Worm (Caenorhabditis elegans) whole organism, mixed stage, embryonic: ENCODE measurements around the gene fbxc-53.

Source experiments
- elt-1 ChIP-seq: sonication (generic microtip); optimal IDR thresholded peaks from 2 replicates; lab custom pipeline; 2017; ENCODE audit warnings: missing genetic modification characterization, mild to moderate bottlenecking, missing compliant biosample characterization, antibody characterized with exemption, moderate library complexity, borderline replicate concordance; ENCODE audit not compliant: insufficient read depth
- elt-3 ChIP-seq: fragments of 150-350 bp; optimal IDR thresholded peaks from 2 replicates; lab custom pipeline; 2014; ENCODE audit warnings: missing biosample characterization, missing genetic modification characterization
- lin-13 ChIP-seq: fragments of 150-350 bp; optimal IDR thresholded peaks from 2 replicates; lab custom pipeline; 2014; ENCODE audit warnings: missing biosample characterization, missing genetic modification characterization
- lsy-2 ChIP-seq: fragments of 150-350 bp; optimal IDR thresholded peaks from 2 replicates; lab custom pipeline; 2014; ENCODE audit warnings: missing biosample characterization, missing genetic modification characterization
- nhr-237 ChIP-seq: fragments of 150-350 bp; optimal IDR thresholded peaks from 2 replicates; lab custom pipeline; 2014; ENCODE audit warnings: missing biosample characterization, missing genetic modification characterization
- nhr-28 ChIP-seq: fragments of 150-350 bp; optimal IDR thresholded peaks from 2 replicates; lab custom pipeline; 2014; ENCODE audit warnings: missing biosample characterization, missing genetic modification characterization
- pha-4 ChIP-seq: fragments of 150-350 bp; optimal IDR thresholded peaks from 2 replicates; lab custom pipeline; 2018; ENCODE audit warnings: missing biosample characterization, missing genetic modification reagents, missing genetic modification characterization
- sem-2 ChIP-seq: fragments of 200-800 bp; sonication (Bioruptor generic); optimal IDR thresholded peaks from 2 replicates; lab custom pipeline; 2018; ENCODE audit warnings: mild to moderate bottlenecking, missing genetic modification characterization, missing compliant biosample characterization
- snpc-4 ChIP-seq: fragments of 150-350 bp; optimal IDR thresholded peaks from 2 replicates; lab custom pipeline; 2014; ENCODE audit warnings: missing biosample characterization, missing genetic modification characterization
- unc-39 ChIP-seq: fragments of 150-350 bp; optimal IDR thresholded peaks from 2 replicates; lab custom pipeline; 2014; ENCODE audit warnings: missing biosample characterization, missing genetic modification characterization
- unc-62 ChIP-seq: fragments of 150-350 bp; optimal IDR thresholded peaks from 2 replicates; lab custom pipeline; 2014; ENCODE audit warnings: missing biosample characterization, missing genetic modification reagents, missing genetic modification characterization
- zip-8 ChIP-seq: fragments of 150-350 bp; optimal IDR thresholded peaks from 2 replicates; lab custom pipeline; 2014; ENCODE audit warnings: missing biosample characterization, missing genetic modification characterization
- ztf-11 ChIP-seq: fragments of 150-350 bp; optimal IDR thresholded peaks from 2 replicates; lab custom pipeline; 2014; ENCODE audit warnings: missing biosample characterization, missing genetic modification characterization

DNA sequence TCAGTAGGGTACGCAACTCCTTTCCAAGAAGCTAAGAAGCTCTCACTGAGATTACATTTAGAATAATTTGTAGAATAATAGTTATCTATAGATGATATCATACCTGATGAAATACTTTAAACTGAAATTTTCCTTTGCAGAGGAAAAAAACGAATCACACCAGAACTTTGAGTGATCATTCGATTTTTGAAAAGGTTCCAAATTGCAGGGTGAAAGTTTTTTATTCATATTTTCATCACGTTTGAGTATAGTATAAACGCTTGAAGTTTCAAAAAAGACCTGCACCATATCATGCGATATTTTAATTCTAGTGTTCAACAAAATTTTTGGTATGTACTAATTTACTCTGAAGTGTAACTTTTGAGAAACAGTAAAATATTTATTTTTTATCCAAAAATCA is 3.5 kb downstream of the fbxc-53 start, which contains the start of gene srh-100:
- TF ChIP-seq nhr-237 (tag; lab: Kevin White, UChicago) (no peak), unc-39 (tag; lab: Kevin White, UChicago) (no peak), lin-13 (no peak), nhr-28 (no peak), unc-62 (GFP tag; lab: Kevin White, UChicago) (no peak), ztf-11 (tag; lab: Kevin White, UChicago) (no peak), lsy-2 (tag; lab: Kevin White, UChicago) (no peak), sem-2 (GFP tag; lab: Kevin White, UChicago) (no peak), elt-3 (tag; lab: Kevin White, UChicago) (no peak), snpc-4 (tag; lab: Kevin White, UChicago) (no peak), zip-8 (tag; lab: Kevin White, UChicago) (no peak), elt-1 (tag; lab: Kevin White, UChicago) (no peak), pha-4 (no peak)
